Fruit fly (Drosophila melanogaster) whole organism, wandering third instar larva: Measurements from ENCODE around the gene CG33490.
"Not testable (repeated sequence)": the region's sequence is repeated elsewhere in the genome, so short reads cannot be mapped to it uniquely, and the experiment has no call there.

Experiments used
- Abd-B ChIP-seq: fragments of >200 bp; optimal IDR thresholded peaks from 2 replicates; lab custom pipeline; 2017; ENCODE audit warnings: missing biosample characterization, missing genetic modification characterization
- CG32264 ChIP-seq: fragments of 200-800 bp; sonication (Bioruptor generic); optimal IDR thresholded peaks from 2 replicates; lab custom pipeline; 2016; ENCODE audit warnings: missing biosample characterization, missing genetic modification characterization
- CG9705 ChIP-seq: fragments of 200-800 bp; sonication (Bioruptor generic); optimal IDR thresholded peaks from 2 replicates; lab custom pipeline; 2018; ENCODE audit warnings: missing biosample characterization, mild to moderate bottlenecking, missing genetic modification characterization
- CrebA ChIP-seq: fragments of 200-800 bp; sonication (Bioruptor generic); optimal IDR thresholded peaks from 2 replicates; lab custom pipeline; 2016; ENCODE audit warnings: missing biosample characterization, mild to moderate bottlenecking, missing genetic modification characterization, borderline replicate concordance
- HLH106 ChIP-seq: fragments of 200-800 bp; optimal IDR thresholded peaks from 3 replicates; lab custom pipeline; 2019; ENCODE audit warnings: missing biosample characterization, mild to moderate bottlenecking, missing genetic modification characterization, moderate library complexity
- Hnf4 ChIP-seq: fragments of 200-800 bp; sonication (Bioruptor generic); optimal IDR thresholded peaks from 2 replicates; lab custom pipeline; 2016; ENCODE audit warnings: missing biosample characterization, mild to moderate bottlenecking, missing genetic modification characterization
- Hr83 ChIP-seq: fragments of 200-300 bp; sonication (Bioruptor generic); optimal IDR thresholded peaks from 2 replicates; lab custom pipeline; 2016; ENCODE audit warnings: missing biosample characterization, mild to moderate bottlenecking, missing genetic modification characterization, moderate library complexity; ENCODE audit not compliant: poor library complexity, severe bottlenecking
- Jra ChIP-seq: sonication (Bioruptor generic); optimal IDR thresholded peaks from 2 replicates; lab custom pipeline; 2016; ENCODE audit warnings: missing biosample characterization, missing genetic modification characterization
- Mio ChIP-seq: sonication (Bioruptor generic); optimal IDR thresholded peaks from 2 replicates; lab custom pipeline; 2016; ENCODE audit warnings: missing biosample characterization, missing genetic modification characterization
- Myc ChIP-seq: fragments of >200 bp; optimal IDR thresholded peaks from 2 replicates; lab custom pipeline; 2017
- N ChIP-seq: fragments of >200 bp; optimal IDR thresholded peaks from 2 replicates; lab custom pipeline; 2018; ENCODE audit warnings: missing biosample characterization, missing external identifiers, missing genetic modification characterization
- OdsH ChIP-seq: fragments of 200-800 bp; sonication (Bioruptor generic); optimal IDR thresholded peaks from 2 replicates; lab custom pipeline; 2016; ENCODE audit warnings: missing biosample characterization, mild to moderate bottlenecking, missing genetic modification characterization
- Rel ChIP-seq, 2 experiments: fragments of 200-800 bp; sonication (Bioruptor generic) in 1 of 2; optimal IDR thresholded peaks; 2 replicates in 1 of 2; 3 replicates in 1 of 2; lab custom pipeline; 2016 to 2019; ENCODE audit warnings: mild to moderate bottlenecking in 2 of 2, missing biosample characterization in 2 of 2, missing genetic modification characterization in 2 of 2, moderate library complexity in 1 of 2
- Sp1 ChIP-seq: fragments of 200-800 bp; sonication (Bioruptor generic); optimal IDR thresholded peaks from 3 replicates; lab custom pipeline; 2019; ENCODE audit warnings: missing biosample characterization, mild to moderate bottlenecking, missing genetic modification characterization, moderate library complexity
- Vsx2 ChIP-seq: fragments of 200-300, 225-300 bp; sonication (Bioruptor generic); optimal IDR thresholded peaks from 2 replicates; lab custom pipeline; 2018; ENCODE audit warnings: missing biosample characterization, missing genetic modification characterization; ENCODE audit not compliant: partially characterized antibody
- br ChIP-seq: fragments of 200-800 bp; sonication (Bioruptor generic); optimal IDR thresholded peaks from 2 replicates; lab custom pipeline; 2016; ENCODE audit warnings: missing biosample characterization, missing genetic modification characterization
- brk ChIP-seq: fragments of 200-800 bp; sonication (Bioruptor generic); optimal IDR thresholded peaks from 2 replicates; lab custom pipeline; 2016; ENCODE audit warnings: missing biosample characterization, mild to moderate bottlenecking, missing genetic modification characterization
- dl ChIP-seq, 2 experiments: fragments of 175-275, 200-275 bp in 1 of 2; fragments of 200-275 bp in 1 of 2; sonication (Bioruptor generic); optimal IDR thresholded peaks; lab custom pipeline; 2018; ENCODE audit warnings: mild to moderate bottlenecking in 2 of 2, missing biosample characterization in 2 of 2, missing genetic modification characterization in 2 of 2, moderate library complexity in 2 of 2; ENCODE audit not compliant: partially characterized antibody in 2 of 2, insufficient read depth in 1 of 2
- dmrt93B ChIP-seq: fragments of 200-800 bp; sonication (Bioruptor generic); optimal IDR thresholded peaks from 2 replicates; lab custom pipeline; 2018; ENCODE audit warnings: missing biosample characterization, mild to moderate bottlenecking, missing genetic modification characterization
- dsf ChIP-seq: sonication (Bioruptor generic); optimal IDR thresholded peaks from 2 replicates; lab custom pipeline; 2016; ENCODE audit warnings: missing biosample characterization, missing genetic modification characterization, borderline replicate concordance
- ey ChIP-seq: fragments of 200-800 bp; sonication (Bioruptor generic); optimal IDR thresholded peaks from 2 replicates; lab custom pipeline; 2016; ENCODE audit warnings: missing biosample characterization, missing genetic modification characterization
- foxo ChIP-seq, 2 experiments: fragments of 200-800 bp; sonication (Bioruptor generic); optimal IDR thresholded peaks; 2 replicates in 1 of 2; 3 replicates in 1 of 2; lab custom pipeline; 2016 to 2017; ENCODE audit warnings: missing biosample characterization in 2 of 2, missing genetic modification characterization in 2 of 2
- h ChIP-seq: fragments of 200-800 bp; sonication (Bioruptor generic); optimal IDR thresholded peaks from 3 replicates; lab custom pipeline; 2016; ENCODE audit warnings: missing biosample characterization, mild to moderate bottlenecking, missing genetic modification characterization
- jim ChIP-seq: fragments of 175-275, 200-325 bp; sonication (Bioruptor generic); optimal IDR thresholded peaks from 2 replicates; lab custom pipeline; 2016; ENCODE audit warnings: missing biosample characterization, mild to moderate bottlenecking, missing genetic modification characterization
- lola ChIP-seq: fragments of >200 bp; optimal IDR thresholded peaks from 2 replicates; lab custom pipeline; 2017; ENCODE audit warnings: missing biosample characterization, missing genetic modification characterization
- pan ChIP-seq: fragments of >200 bp; optimal IDR thresholded peaks from 2 replicates; lab custom pipeline; 2017
- psq ChIP-seq: fragments of 200-800 bp; sonication (Bioruptor generic); optimal IDR thresholded peaks from 3 replicates; lab custom pipeline; 2017; ENCODE audit warnings: missing biosample characterization, mild to moderate bottlenecking, missing genetic modification characterization, moderate library complexity
- rgr ChIP-seq: fragments of 200-800 bp; sonication (Bioruptor generic); optimal IDR thresholded peaks from 3 replicates; lab custom pipeline; 2016; ENCODE audit warnings: missing biosample characterization, mild to moderate bottlenecking, missing genetic modification characterization
- sage ChIP-seq: fragments of 200-800 bp; sonication (Bioruptor generic); optimal IDR thresholded peaks from 2 replicates; lab custom pipeline; 2016; ENCODE audit warnings: missing biosample characterization, mild to moderate bottlenecking, missing genetic modification characterization
- sv ChIP-seq: fragments of 200-800 bp; sonication (Bioruptor generic); optimal IDR thresholded peaks from 3 replicates; lab custom pipeline; 2016; ENCODE audit warnings: missing biosample characterization, missing genetic modification characterization
- tai ChIP-seq: sonication (Bioruptor generic); optimal IDR thresholded peaks from 2 replicates; lab custom pipeline; 2016; ENCODE audit warnings: missing biosample characterization, missing genetic modification characterization
- usp ChIP-seq: fragments of >200 bp; optimal IDR thresholded peaks from 2 replicates; lab custom pipeline; 2017; ENCODE audit warnings: missing biosample characterization, missing genetic modification characterization

The CG33490 gene

DNA sequence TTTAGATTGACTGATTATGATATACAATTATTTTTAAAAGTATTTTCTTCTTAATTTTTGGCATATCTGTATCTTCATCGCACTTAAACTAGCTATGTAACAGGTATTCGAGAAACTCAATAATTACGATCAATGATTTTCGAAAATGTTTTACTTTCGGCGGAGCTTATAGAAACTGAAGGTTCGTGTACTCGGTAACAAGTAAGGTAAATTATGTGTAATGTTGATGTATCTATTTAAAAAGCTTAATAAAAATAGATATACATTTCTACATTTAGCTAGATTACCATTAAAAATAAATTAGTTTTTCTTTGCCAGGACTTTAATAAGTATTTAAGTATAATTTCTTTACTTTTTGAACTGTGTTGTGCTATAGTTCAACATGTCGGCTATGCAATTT lies 4.4 kb upstream of the CG33490 start:
- peak; percentile 7 for TF ChIP-seq Myc (lab: Kevin White, UChicago)
- no peak for TF ChIP-seq lola

DNA sequence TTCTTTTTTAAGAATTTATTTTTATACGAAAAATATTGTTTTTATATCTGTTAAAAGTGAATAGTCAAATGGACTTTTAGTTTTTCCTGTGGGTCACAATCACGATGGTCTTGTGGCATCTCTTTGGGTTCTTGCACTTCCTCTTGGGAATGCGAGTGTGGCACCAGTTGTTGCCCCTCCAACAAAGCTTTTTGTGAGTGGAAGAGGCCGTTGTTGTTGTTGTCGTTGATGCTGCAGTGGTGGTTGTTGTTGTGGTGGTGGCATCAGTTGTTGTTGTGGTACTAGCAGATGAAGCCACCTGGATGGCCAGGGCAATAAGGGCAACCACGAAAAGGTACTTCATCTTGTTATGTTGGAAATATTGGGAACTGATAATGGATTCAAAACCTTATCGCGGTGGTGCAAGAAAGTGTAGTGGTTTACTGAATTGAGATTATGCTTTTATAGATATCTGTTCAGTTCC lies 3.8 kb upstream of the CG33490 start, which contains the start of gene CG33270:
CG33270 (minus strand) TSS at position 413 of the 463 bp plus-strand sequence.
- no peak for TF ChIP-seq CrebA (GFP tag; lab: Kevin White, UChicago)

DNA sequence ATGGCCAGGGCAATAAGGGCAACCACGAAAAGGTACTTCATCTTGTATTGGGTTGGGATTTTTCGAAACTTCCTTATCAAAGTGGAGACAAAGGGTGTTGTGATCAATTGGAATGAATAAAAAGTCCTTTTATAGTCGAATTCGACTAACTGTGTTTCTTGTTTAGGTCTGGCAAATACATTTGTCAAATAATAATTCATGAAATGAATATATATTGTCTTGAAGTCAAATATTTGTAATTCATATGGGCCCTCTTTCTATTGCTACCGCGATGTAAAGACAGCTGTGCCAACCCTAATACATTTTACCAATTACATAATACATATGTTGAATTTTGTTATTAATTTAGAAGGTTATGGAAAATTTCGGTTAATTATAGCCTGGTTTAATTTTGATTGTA lies 2.9 kb upstream of the CG33490 start, which contains the start of gene CG33271:
CG33271 (minus strand) TSS at position 101 of the 400 bp plus-strand sequence.
- TF ChIP-seq dl (GFP tag; optimal IDR thresholded peaks at IDR 0.05; lab: Kevin White, UChicago; ENCODE audit: insufficient read depth in 1 of 2, partially characterized antibody in 2 of 2) = no peak
- no peak for TF ChIP-seq foxo (GFP tag; optimal IDR thresholded peaks at IDR 0.05; lab: Kevin White, UChicago)
- no peak for TF ChIP-seq Rel (GFP tag; optimal IDR thresholded peaks at IDR 0.05; lab: Kevin White, UChicago)
- no peak for TF ChIP-seq Rel (tag; optimal IDR thresholded peaks at IDR 0.05; lab: Kevin White, UChicago)
- TF ChIP-seq usp = no peak
- TF ChIP-seq Hnf4 (GFP tag; lab: Kevin White, UChicago) = no peak
- no peak for TF ChIP-seq Mio
- TF ChIP-seq br (GFP tag; lab: Kevin White, UChicago) = no peak
- TF ChIP-seq Vsx2 = no peak
- no peak for TF ChIP-seq lola
- TF ChIP-seq jim = no peak
- TF ChIP-seq HLH106 (tag; lab: Kevin White, UChicago) = no peak
- TF ChIP-seq dsf (GFP tag; lab: Kevin White, UChicago) = no peak

DNA sequence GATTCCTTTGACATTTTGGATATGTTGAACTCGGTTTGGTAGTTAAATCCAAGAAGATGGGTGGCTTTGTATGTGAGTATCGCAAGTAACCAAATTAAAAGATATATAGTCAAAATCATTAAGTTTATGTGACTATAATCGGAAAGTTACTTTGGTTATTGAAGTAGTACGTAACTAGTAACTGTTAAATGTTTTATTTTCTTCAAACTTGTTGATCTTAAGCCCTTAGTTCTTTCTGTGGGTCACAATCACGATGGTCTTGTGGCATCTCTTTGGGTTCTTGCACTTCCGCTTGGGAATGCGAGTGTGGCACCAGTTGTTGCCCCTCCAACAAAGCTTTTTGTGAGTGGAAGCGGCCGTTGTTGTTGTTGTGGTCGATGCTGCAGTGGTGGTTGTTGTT lies 2.5 kb upstream of the CG33490 start, which contains the start of gene CG33489:
CG33489 (minus strand) TSS at position 101 of the 400 bp plus-strand sequence.
- not testable (repeated sequence) for TF ChIP-seq Hnf4 (GFP tag; lab: Kevin White, UChicago); Myc (lab: Kevin White, UChicago); Hr83 (GFP tag; lab: Kevin White, UChicago)

DNA sequence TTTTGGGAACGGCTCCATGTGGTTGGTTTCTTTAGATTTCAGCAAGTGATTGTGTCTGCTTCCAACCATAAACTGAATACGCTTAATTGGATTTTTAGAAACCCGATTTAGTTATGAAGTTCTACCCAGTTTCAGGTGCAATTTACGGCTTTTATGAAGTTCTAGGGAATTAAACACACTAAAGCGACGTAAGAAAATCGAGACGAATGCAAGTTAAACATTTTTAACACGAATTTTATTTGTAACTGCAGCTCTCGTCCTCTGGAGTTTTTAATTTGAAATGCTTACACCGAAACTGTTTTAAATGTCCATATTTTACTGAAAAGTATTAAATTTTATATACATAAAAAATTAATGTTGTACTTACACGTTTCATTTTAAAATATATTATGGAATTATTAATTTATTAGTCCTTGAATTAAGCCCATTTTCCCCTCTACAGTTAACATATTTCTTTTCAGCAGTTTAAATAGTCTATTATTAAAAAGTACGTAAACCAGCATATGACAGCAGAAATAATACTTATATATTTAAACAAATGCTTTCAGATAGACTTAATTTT lies 10.4 kb downstream of the CG33490 start, which contains the start of the genes CG46412 and CG33267:
CG46412 (minus strand) TSS at position 101 of the 562 bp plus-strand sequence.
CG33267 (plus strand) TSS at position 512 of the 562 bp plus-strand sequence.
- TF ChIP-seq jim (no peak), CG32264 (GFP tag; lab: Kevin White, UChicago) (no peak), CG9705 (no peak), Myc (lab: Kevin White, UChicago) (no peak), Hnf4 (GFP tag; lab: Kevin White, UChicago) (no peak), dmrt93B (GFP tag; lab: Kevin White, UChicago) (no peak), foxo (GFP tag; optimal IDR thresholded peaks at IDR 0.05; lab: Kevin White, UChicago) (no peak), ey (GFP tag; lab: Kevin White, UChicago) (no peak), HLH106 (tag; lab: Kevin White, UChicago) (no peak), usp (no peak)

DNA sequence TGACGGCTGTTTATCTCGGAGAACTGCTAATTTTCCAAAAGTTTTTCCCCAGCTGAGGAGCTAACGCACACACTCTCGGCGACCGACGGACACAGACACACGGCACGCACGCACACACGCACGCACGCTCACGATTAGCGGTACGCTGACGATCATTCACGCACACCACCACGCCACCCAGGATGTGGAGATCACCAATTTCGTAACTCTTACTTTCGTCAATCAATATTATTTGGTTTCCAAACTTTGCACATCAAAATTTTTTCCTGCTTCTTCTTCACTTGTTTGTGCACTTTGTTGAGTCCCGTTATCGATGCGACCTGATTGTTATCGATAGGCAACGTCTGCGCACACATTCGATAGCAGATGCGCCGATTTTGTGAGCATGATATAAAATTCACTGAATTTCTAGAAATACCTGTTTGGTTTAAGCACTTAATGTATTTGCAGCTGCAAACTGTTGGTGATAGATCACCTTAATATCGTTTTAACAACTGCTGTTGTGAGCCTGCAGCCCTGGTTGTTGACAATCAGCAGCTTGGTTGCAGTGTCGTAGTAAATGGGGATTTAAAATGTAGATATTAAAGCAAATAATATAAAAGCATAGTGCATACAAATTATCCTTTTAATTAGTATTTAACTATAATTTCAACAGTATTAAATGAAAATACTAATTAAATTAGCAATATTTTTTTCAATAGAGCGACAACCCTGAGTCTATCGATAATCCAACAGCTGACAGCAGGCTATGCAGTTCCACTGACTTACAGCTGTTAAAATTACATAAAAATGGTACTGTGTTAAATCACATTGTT lies 12.3 kb downstream of the CG33490 start, which contains the start of the genes CG7394 and Mob2:
CG7394 (plus strand) TSS at position 51 of the 815 bp plus-strand sequence.
Mob2 (minus strand) TSS at position 288 of the 815 bp plus-strand sequence.
- TF ChIP-seq HLH106 (tag; lab: Kevin White, UChicago) = peak; percentile 87
- peak; percentile 80 for TF ChIP-seq Jra (GFP tag; lab: Kevin White, UChicago)
- no peak for TF ChIP-seq lola
- no peak for TF ChIP-seq dl (GFP tag; optimal IDR thresholded peaks at IDR 0.05; lab: Kevin White, UChicago; ENCODE audit: insufficient read depth in 1 of 2, partially characterized antibody in 2 of 2)
- TF ChIP-seq dsf (GFP tag; lab: Kevin White, UChicago) = peak; percentile 91
- peak; percentile 65 for TF ChIP-seq pan
- peak; percentile 96 for TF ChIP-seq rgr (GFP tag; lab: Kevin White, UChicago)
- no peak for TF ChIP-seq Mio
- peak; percentile 22 for TF ChIP-seq CrebA (GFP tag; lab: Kevin White, UChicago)
- peak; percentile 88 for TF ChIP-seq Hnf4 (GFP tag; lab: Kevin White, UChicago)
- peak; percentile 97 for TF ChIP-seq brk (GFP tag; lab: Kevin White, UChicago)
- peak; percentile 73 for TF ChIP-seq CG32264 (GFP tag; lab: Kevin White, UChicago)
- TF ChIP-seq psq (GFP tag; lab: Kevin White, UChicago) = peak; percentile 88
- no peak for TF ChIP-seq Abd-B
- peak; percentile 2 for TF ChIP-seq N (GFP tag; lab: Kevin White, UChicago)
- TF ChIP-seq sv (GFP tag; lab: Kevin White, UChicago) = peak; percentile 87
- TF ChIP-seq Sp1 (GFP tag; lab: Kevin White, UChicago) = peak; percentile 88
- TF ChIP-seq Vsx2 = no peak
- TF ChIP-seq dmrt93B (GFP tag; lab: Kevin White, UChicago) = peak; percentile 63
- TF ChIP-seq Rel (GFP tag; optimal IDR thresholded peaks at IDR 0.05; lab: Kevin White, UChicago) = peak; percentile 47
- peak; percentile 88 for TF ChIP-seq Rel (tag; optimal IDR thresholded peaks at IDR 0.05; lab: Kevin White, UChicago)
- peak; percentile 23 to 92 for TF ChIP-seq foxo (GFP tag; optimal IDR thresholded peaks at IDR 0.05; lab: Kevin White, UChicago)
- no peak for TF ChIP-seq jim
- peak; percentile 95 for TF ChIP-seq tai (GFP tag; lab: Kevin White, UChicago)
- TF ChIP-seq sage = peak; percentile 81
- TF ChIP-seq OdsH (GFP tag; lab: Kevin White, UChicago) = peak; percentile 94
- peak; percentile 43 for TF ChIP-seq Hr83 (GFP tag; lab: Kevin White, UChicago)
- TF ChIP-seq br (GFP tag; lab: Kevin White, UChicago) = peak; percentile 84
- TF ChIP-seq h (GFP tag; lab: Kevin White, UChicago) = peak; percentile 94
